Worm (Caenorhabditis elegans): ENCODE results near the gene C55C3.1.

C55C3.1 gene

ce11 chrIV:5665353-5665918 lies 43.5 kb upstream of the C55C3.1 start (continued):
- TF ChIP-seq fos-1 (tag; optimal IDR thresholded peaks at IDR 0.05) (no peak), xbp-1 (tag; optimal IDR thresholded peaks at IDR 0.05) (no peak), sox-4 (tag; optimal IDR thresholded peaks at IDR 0.05) (no peak), efl-1 (optimal IDR thresholded peaks at IDR 0.05) (peak; percentile 14 to 46), efl-1 (GFP tag; optimal IDR thresholded peaks at IDR 0.05 in 1 of 2) (peak in 1 of 2 experiments; percentile 5), tbx-2 (tag; optimal IDR thresholded peaks at IDR 0.05) (no peak), pax-3 (tag; optimal IDR thresholded peaks at IDR 0.05) (no peak), nhr-47 (tag; optimal IDR thresholded peaks at IDR 0.05) (peak; percentile 5), sptf-1 (tag; optimal IDR thresholded peaks at IDR 0.05) (no peak), unc-30 (tag; optimal IDR thresholded peaks at IDR 0.05) (no peak), elt-3 (tag; optimal IDR thresholded peaks at IDR 0.05) (peak in 2 of 6 experiments; percentile 29 to 66), ceh-88 (GFP tag; IDR thresholded peaks at IDR 0.05) (no peak), sup-37 (GFP tag; optimal IDR thresholded peaks at IDR 0.05) (no peak), nhr-77 (tag; optimal IDR thresholded peaks at IDR 0.05) (no peak), aly-2 (tag; optimal IDR thresholded peaks at IDR 0.05) (peak; percentile 12), fkh-8 (tag; optimal IDR thresholded peaks at IDR 0.05) (no peak), ztf-4 (tag; optimal IDR thresholded peaks at IDR 0.05) (no peak), fkh-4 (tag; optimal IDR thresholded peaks at IDR 0.05; ENCODE audit: borderline replicate concordance) (no peak), elt-2 (tag; optimal IDR thresholded peaks at IDR 0.05) (no peak), lin-15B (tag; optimal IDR thresholded peaks at IDR 0.05) (no peak), nhr-11 (tag; optimal IDR thresholded peaks at IDR 0.05) (no peak), mab-9 (GFP tag; IDR thresholded peaks at IDR 0.05) (no peak), irx-1 (tag; optimal IDR thresholded peaks at IDR 0.05) (no peak), nhr-90 (tag; optimal IDR thresholded peaks at IDR 0.05; ENCODE audit: poor library complexity) (no peak), ceh-82 (tag; optimal IDR thresholded peaks at IDR 0.05) (peak in 1 of 3 experiments; percentile 12), zip-4 (GFP tag; optimal IDR thresholded peaks at IDR 0.05) (peak; percentile 42), ama-1 (optimal IDR thresholded peaks at IDR 0.05) (peak; percentile 5), ztf-11 (tag; optimal IDR thresholded peaks at IDR 0.05) (no peak), nhr-19 (GFP tag; conservative IDR thresholded peaks at IDR 0.05) (no peak), hlh-17 (GFP tag; optimal IDR thresholded peaks at IDR 0.05; ENCODE audit: borderline replicate concordance) (no peak), snpc-4 (tag; optimal IDR thresholded peaks at IDR 0.05) (peak; percentile 35), dsc-1 (tag; optimal IDR thresholded peaks at IDR 0.05) (no peak), unc-130 (tag; optimal IDR thresholded peaks at IDR 0.05) (no peak), egl-13 (tag; optimal IDR thresholded peaks at IDR 0.05) (no peak), skn-1 (tag; optimal IDR thresholded peaks at IDR 0.05) (no peak), nhr-12 (tag; optimal IDR thresholded peaks at IDR 0.05) (no peak), efl-3 (GFP tag; optimal IDR thresholded peaks at IDR 0.05) (no peak), C16A3.4 (tag; optimal IDR thresholded peaks at IDR 0.05) (peak; percentile 11), isw-1 (GFP tag; IDR thresholded peaks at IDR 0.05) (no peak), mep-1 (tag; optimal IDR thresholded peaks at IDR 0.05) (peak; percentile 61), nhr-71 (tag; optimal IDR thresholded peaks at IDR 0.05) (peak; percentile 63), jun-1 (tag; optimal IDR thresholded peaks at IDR 0.05) (no peak), hlh-4 (tag; optimal IDR thresholded peaks at IDR 0.05) (no peak), unc-62 (GFP tag; optimal IDR thresholded peaks at IDR 0.05) (no peak), nhr-84 (tag; optimal IDR thresholded peaks at IDR 0.05) (no peak), rnt-1 (tag; optimal IDR thresholded peaks at IDR 0.05) (peak; percentile 33), swsn-7 (tag; optimal IDR thresholded peaks at IDR 0.05) (peak; percentile 36), ceh-90 (tag; optimal IDR thresholded peaks at IDR 0.05) (no peak), nhr-20 (tag; optimal IDR thresholded peaks at IDR 0.05) (peak; percentile 49), mef-2 (tag; optimal IDR thresholded peaks at IDR 0.05) (no peak), lin-35 (GFP tag; optimal IDR thresholded peaks at IDR 0.05) (peak; percentile 40 to 69), blmp-1 (tag; optimal IDR thresholded peaks at IDR 0.05) (peak; percentile 53), ceh-63 (GFP tag; optimal IDR thresholded peaks at IDR 0.05) (no peak), Y116A8C.19 (tag; optimal IDR thresholded peaks at IDR 0.05; ENCODE audit: borderline replicate concordance) (no peak)
